Worm (Caenorhabditis elegans): Measurements from ENCODE around the gene coq-3.

DNA sequence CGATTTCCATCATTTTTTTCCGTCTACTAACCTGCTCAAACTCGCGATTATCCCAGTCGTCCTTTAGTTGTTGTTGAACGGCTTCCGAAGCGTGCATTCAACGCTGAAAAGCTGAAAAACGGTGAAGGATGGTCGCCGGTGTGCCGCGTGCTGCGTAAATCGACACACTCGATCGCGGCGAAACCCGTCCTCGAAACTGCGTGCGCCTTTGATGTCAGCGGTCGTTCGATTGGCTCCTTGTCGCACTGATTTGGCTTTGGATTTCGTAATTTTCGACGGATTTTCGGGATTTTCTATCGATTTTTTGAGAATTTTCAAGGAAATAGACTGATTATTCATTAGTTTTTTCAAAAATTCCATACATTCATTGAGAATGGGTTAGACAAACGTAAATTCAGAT lies 1.2 kb upstream of the coq-3 start, which contains the start of the genes Y57G11C.1147 and nuo-3:
- TF ChIP-seq tbx-2 (tag; optimal IDR thresholded peaks at IDR 0.05) (no peak), nhr-76 (tag; optimal IDR thresholded peaks at IDR 0.05) (no peak), nhr-11 (tag; optimal IDR thresholded peaks at IDR 0.05) (no peak), mml-1 (tag; optimal IDR thresholded peaks at IDR 0.05) (no peak), mdl-1 (tag; optimal IDR thresholded peaks at IDR 0.05) (no peak), unc-39 (tag; optimal IDR thresholded peaks at IDR 0.05) (no peak), lin-15B (tag; optimal IDR thresholded peaks at IDR 0.05) (peak; percentile 45), nhr-12 (tag; optimal IDR thresholded peaks at IDR 0.05) (no peak), ama-1 (optimal IDR thresholded peaks at IDR 0.05) (peak; percentile 18), nhr-28 (tag; optimal IDR thresholded peaks at IDR 0.05) (no peak), nfya-1 (tag; optimal IDR thresholded peaks at IDR 0.05; ENCODE audit: insufficient read depth) (peak; percentile 80)
